Worm (Caenorhabditis elegans): Measurements from ENCODE around the gene R11G10.3.

DNA sequence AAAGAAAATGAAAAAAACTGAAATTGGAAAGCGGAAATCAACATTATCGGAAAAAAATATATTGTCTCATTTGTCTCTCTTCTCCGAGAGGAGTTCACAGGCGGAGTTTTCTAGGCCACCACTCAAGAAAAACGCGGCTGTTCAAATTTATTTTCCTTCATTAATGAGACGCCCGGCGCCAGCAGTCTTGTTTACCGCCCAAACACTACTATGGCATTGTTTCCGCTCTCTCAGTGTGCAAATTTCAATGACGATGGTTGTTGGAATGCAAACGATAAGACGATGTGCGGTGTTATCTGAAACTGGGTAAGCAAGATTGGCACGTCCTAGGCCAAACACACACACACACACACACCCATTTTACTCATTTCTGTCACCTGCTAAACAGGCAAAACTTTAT, 33.5 kb downstream of the R11G10.3 start, which contains the start of gene cav-2:
- TF ChIP-seq lsy-2 (tag; optimal IDR thresholded peaks at IDR 0.05) (peak; percentile 58 to 83), F13H6.1 (tag; optimal IDR thresholded peaks at IDR 0.05) (peak; percentile 81), mab-5 (tag; optimal IDR thresholded peaks at IDR 0.05) (peak; percentile 73), ztf-11 (tag; optimal IDR thresholded peaks at IDR 0.05) (no peak), snpc-4 (tag; optimal IDR thresholded peaks at IDR 0.05) (peak; percentile 62), unc-62 (GFP tag; optimal IDR thresholded peaks at IDR 0.05) (no peak), nhr-21 (tag; optimal IDR thresholded peaks at IDR 0.05) (peak; percentile 58), nhr-23 (tag; optimal IDR thresholded peaks at IDR 0.05) (no peak), nhr-25 (tag; optimal IDR thresholded peaks at IDR 0.05) (peak; percentile 72), ama-1 (optimal IDR thresholded peaks at IDR 0.05) (no peak), mdl-1 (tag; optimal IDR thresholded peaks at IDR 0.05) (peak in 1 of 2 experiments; percentile 13), egl-27 (tag; optimal IDR thresholded peaks at IDR 0.05) (peak; percentile 36), C34F6.9 (tag; optimal IDR thresholded peaks at IDR 0.05) (peak; percentile 82)
